Worm (Caenorhabditis elegans): ENCODE results near the gene nduf-11.

DNA sequence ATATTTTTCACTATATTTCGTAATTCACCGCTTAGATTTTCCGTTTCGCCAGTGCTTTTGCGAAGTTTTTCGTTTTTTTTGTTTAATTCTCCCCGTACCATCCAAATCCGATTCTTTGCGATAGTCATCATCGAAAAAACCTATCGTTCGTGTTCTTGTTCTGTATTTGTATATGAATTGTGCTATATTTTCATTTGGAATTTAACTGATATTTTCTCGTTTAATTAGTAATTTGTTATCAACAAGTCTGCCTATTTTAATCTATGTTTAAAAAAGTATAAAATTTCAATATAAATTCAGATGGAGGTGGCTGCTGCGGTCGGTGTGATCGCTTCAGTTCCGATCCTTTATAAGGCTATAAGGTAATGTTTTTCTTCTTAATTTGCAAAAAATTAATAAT is 42.8 kb downstream of the nduf-11 start, which contains the start of gene samp-1:
- no peak for TF ChIP-seq him-1 (tag; optimal IDR thresholded peaks at IDR 0.05)
- no peak for TF ChIP-seq dao-5 (tag; optimal IDR thresholded peaks at IDR 0.05)

Measured in whole organism, L4/young adult.